Worm (Caenorhabditis elegans): ENCODE data around the gene gbb-2.

- TF ChIP-seq unc-62 (GFP tag; optimal IDR thresholded peaks at IDR 0.05) (no peak), elt-2 (tag; optimal IDR thresholded peaks at IDR 0.05) (no peak), snpc-4 (tag; optimal IDR thresholded peaks at IDR 0.05) (peak; percentile 94), skn-1 (tag; optimal IDR thresholded peaks at IDR 0.05) (no peak), egl-27 (tag; optimal IDR thresholded peaks at IDR 0.05) (no peak)
Observed at ce11 chrIV:4538672-4539071, 32.1 kb upstream of the gbb-2 start.
